Worm (Caenorhabditis elegans) whole organism, L3 larva: Measurements from ENCODE around the gene R148.3.

ENCODE experiments used
- ZK546.5 ChIP-seq: sonication (generic microtip); optimal IDR thresholded peaks from 2 replicates; lab custom pipeline; 2017; ENCODE audit warnings: missing biosample characterization, missing genetic modification characterization
- aly-2 ChIP-seq: fragments of 150-350 bp; optimal IDR thresholded peaks from 2 replicates; lab custom pipeline; 2014; ENCODE audit warnings: missing biosample characterization, missing genetic modification characterization
- ceh-16 ChIP-seq: sonication (generic microtip); optimal IDR thresholded peaks from 2 replicates; lab custom pipeline; 2017; ENCODE audit warnings: missing biosample characterization, missing genetic modification characterization
- ceh-28 ChIP-seq: fragments of 150-350 bp; optimal IDR thresholded peaks from 2 replicates; lab custom pipeline; 2014; ENCODE audit warnings: missing biosample characterization, missing genetic modification reagents, missing genetic modification characterization
- daf-12 ChIP-seq: fragments of 150-350 bp; optimal IDR thresholded peaks from 2 replicates; lab custom pipeline; 2014; ENCODE audit warnings: missing biosample characterization, missing genetic modification reagents, missing genetic modification characterization
- egl-27 ChIP-seq: sonication (generic microtip); optimal IDR thresholded peaks from 4 replicates; lab custom pipeline; 2017; ENCODE audit warnings: missing biosample characterization, missing genetic modification reagents, missing genetic modification characterization
- egl-5 ChIP-seq: fragments of 150-350 bp; optimal IDR thresholded peaks from 2 replicates; lab custom pipeline; 2017; ENCODE audit warnings: missing biosample characterization, missing genetic modification reagents, missing genetic modification characterization, inconsistent platforms
- elt-1 ChIP-seq: fragments of 150-350 bp; optimal IDR thresholded peaks from 2 replicates; lab custom pipeline; 2014; ENCODE audit warnings: missing biosample characterization, missing genetic modification characterization
- elt-2 ChIP-seq: sonication (generic microtip); optimal IDR thresholded peaks from 2 replicates; lab custom pipeline; 2016; ENCODE audit warnings: missing genetic modification reagents, mild to moderate bottlenecking, missing genetic modification characterization, missing compliant biosample characterization
- elt-3 ChIP-seq, 3 experiments: fragments of 150-350 bp in 1 of 3; sonication (generic microtip) in 2 of 3; optimal IDR thresholded peaks; 2 replicates in 2 of 3; 4 replicates in 1 of 3; lab custom pipeline; 2014 to 2017; ENCODE audit warnings: missing biosample characterization in 3 of 3, missing genetic modification characterization in 3 of 3
- eor-1 ChIP-seq, 2 experiments: fragments of 150-350 bp; optimal IDR thresholded peaks; 2 replicates each; lab custom pipeline; 2014 to 2018; ENCODE audit warnings: missing biosample characterization in 2 of 2, missing genetic modification characterization in 2 of 2
- fkh-10 ChIP-seq: sonication (generic microtip); optimal IDR thresholded peaks from 2 replicates; lab custom pipeline; 2017; ENCODE audit warnings: missing biosample characterization, missing genetic modification reagents, missing genetic modification characterization
- fkh-2 ChIP-seq: fragments of 150-350 bp; optimal IDR thresholded peaks from 2 replicates; lab custom pipeline; 2014; ENCODE audit warnings: missing biosample characterization, missing genetic modification reagents, missing genetic modification characterization
- hmg-11 ChIP-seq: sonication (generic microtip); optimal IDR thresholded peaks from 2 replicates; lab custom pipeline; 2016; ENCODE audit warnings: missing genetic modification characterization, missing compliant biosample characterization
- jun-1 ChIP-seq: fragments of 150-350 bp; optimal IDR thresholded peaks from 2 replicates; lab custom pipeline; 2014; ENCODE audit warnings: missing biosample characterization, missing genetic modification reagents, missing genetic modification characterization
- lin-15B ChIP-seq: fragments of 150-350 bp; optimal IDR thresholded peaks from 2 replicates; lab custom pipeline; 2014; ENCODE audit warnings: missing biosample characterization, missing genetic modification characterization
- lsy-12 ChIP-seq: sonication (generic microtip); optimal IDR thresholded peaks from 2 replicates; lab custom pipeline; 2016; ENCODE audit warnings: mild to moderate bottlenecking, missing genetic modification characterization, missing compliant biosample characterization
- mdl-1 ChIP-seq: fragments of 150-350 bp; optimal IDR thresholded peaks from 2 replicates; lab custom pipeline; 2014; ENCODE audit warnings: missing biosample characterization, missing genetic modification characterization
- mml-1 ChIP-seq: fragments of 150-350 bp; sonication (generic microtip); optimal IDR thresholded peaks from 3 replicates; lab custom pipeline; 2014; ENCODE audit warnings: missing biosample characterization, missing genetic modification characterization
- nfya-1 ChIP-seq: sonication (generic microtip); optimal IDR thresholded peaks from 2 replicates; lab custom pipeline; 2017; ENCODE audit warnings: missing genetic modification characterization, mild to moderate bottlenecking, missing compliant biosample characterization, antibody characterized with exemption, moderate library complexity; ENCODE audit not compliant: insufficient read depth
- nhr-11 ChIP-seq: fragments of 150-350 bp; optimal IDR thresholded peaks from 2 replicates; lab custom pipeline; 2014; ENCODE audit warnings: missing biosample characterization, missing genetic modification characterization
- nhr-12 ChIP-seq: fragments of 150-350 bp; optimal IDR thresholded peaks from 2 replicates; lab custom pipeline; 2014; ENCODE audit warnings: missing biosample characterization, missing genetic modification characterization
- nhr-23 ChIP-seq: fragments of 150-350 bp; optimal IDR thresholded peaks from 2 replicates; lab custom pipeline; 2014; ENCODE audit warnings: missing biosample characterization, missing genetic modification reagents, missing genetic modification characterization
- nhr-237 ChIP-seq: fragments of 150-350 bp; optimal IDR thresholded peaks from 2 replicates; lab custom pipeline; 2014; ENCODE audit warnings: missing biosample characterization, missing genetic modification characterization
- nhr-28 ChIP-seq: fragments of 150-350 bp; optimal IDR thresholded peaks from 2 replicates; lab custom pipeline; 2014; ENCODE audit warnings: missing biosample characterization, missing genetic modification characterization
- nhr-43 ChIP-seq: sonication (generic microtip); optimal IDR thresholded peaks from 2 replicates; lab custom pipeline; 2016; ENCODE audit warnings: mild to moderate bottlenecking, missing genetic modification characterization, missing compliant biosample characterization; ENCODE audit not compliant: poor library complexity, severe bottlenecking
- nhr-67 ChIP-seq: fragments of 150-350 bp; optimal IDR thresholded peaks from 2 replicates; lab custom pipeline; 2014; ENCODE audit warnings: missing biosample characterization, missing genetic modification characterization
- pqm-1 ChIP-seq: fragments of 150-350 bp; optimal IDR thresholded peaks from 2 replicates; lab custom pipeline; 2017; ENCODE audit warnings: missing biosample characterization, missing genetic modification characterization, inconsistent platforms
- sea-2 ChIP-seq: fragments of 150-350 bp; sonication (generic microtip); optimal IDR thresholded peaks from 4 replicates; lab custom pipeline; 2014; ENCODE audit warnings: missing biosample characterization, missing genetic modification reagents, missing genetic modification characterization
- skn-1 ChIP-seq: fragments of 150-350 bp; optimal IDR thresholded peaks from 2 replicates; lab custom pipeline; 2014; ENCODE audit warnings: missing biosample characterization, missing genetic modification characterization
- snpc-4 ChIP-seq: fragments of 150-350 bp; optimal IDR thresholded peaks from 2 replicates; lab custom pipeline; 2014; ENCODE audit warnings: missing biosample characterization, missing genetic modification characterization
- tbx-2 ChIP-seq: sonication (generic microtip); optimal IDR thresholded peaks from 2 replicates; lab custom pipeline; 2016; ENCODE audit warnings: mild to moderate bottlenecking, missing genetic modification characterization, missing compliant biosample characterization
- unc-39 ChIP-seq: sonication (generic microtip); optimal IDR thresholded peaks from 4 replicates; lab custom pipeline; 2017; ENCODE audit warnings: missing biosample characterization, missing genetic modification characterization
- unc-62 ChIP-seq: fragments of 150-350 bp; sonication (generic microtip); optimal IDR thresholded peaks from 4 replicates; lab custom pipeline; 2014; ENCODE audit warnings: missing biosample characterization, missing genetic modification reagents, missing genetic modification characterization
- zag-1 ChIP-seq: fragments of 150-350 bp; optimal IDR thresholded peaks from 2 replicates; lab custom pipeline; 2014; ENCODE audit warnings: missing biosample characterization, missing genetic modification characterization
- ztf-11 ChIP-seq: fragments of 150-350 bp; optimal IDR thresholded peaks from 2 replicates; lab custom pipeline; 2014; ENCODE audit warnings: missing biosample characterization, missing genetic modification characterization
- ztf-4 ChIP-seq: fragments of 150-350 bp; optimal IDR thresholded peaks from 2 replicates; lab custom pipeline; 2014; ENCODE audit warnings: missing biosample characterization, missing genetic modification characterization

R148.3 gene

ce11 chrIII:3191729-3192128, 16.6 kb downstream of the R148.3 start:
- no peak for TF ChIP-seq sea-2 (GFP tag; lab: Kevin White, UChicago)
- TF ChIP-seq fkh-10 (GFP tag; lab: Kevin White, UChicago): no peak
- no peak for TF ChIP-seq mml-1 (tag; lab: Kevin White, UChicago)
- TF ChIP-seq nfya-1: no peak
- no peak for TF ChIP-seq egl-27
- TF ChIP-seq nhr-67 (tag; lab: Kevin White, UChicago): no peak
- TF ChIP-seq ztf-4 (tag; lab: Kevin White, UChicago): no peak
- TF ChIP-seq nhr-237 (tag; lab: Kevin White, UChicago): no peak
- TF ChIP-seq elt-1 (tag; lab: Kevin White, UChicago): no peak
- no peak for TF ChIP-seq ceh-16 (tag; lab: Kevin White, UChicago)
- no peak for TF ChIP-seq zag-1
- no peak for TF ChIP-seq snpc-4 (tag; lab: Kevin White, UChicago)
- no peak for TF ChIP-seq mdl-1 (tag; lab: Kevin White, UChicago)
- no peak for TF ChIP-seq nhr-28 (tag; lab: Kevin White, UChicago)
- TF ChIP-seq ceh-28 (tag; lab: Kevin White, UChicago): no peak
- no peak for TF ChIP-seq hmg-11 (tag; lab: Kevin White, UChicago)
- TF ChIP-seq nhr-23 (tag; lab: Kevin White, UChicago): no peak
- no peak for TF ChIP-seq unc-39 (tag; lab: Kevin White, UChicago)
- no peak for TF ChIP-seq ztf-11 (tag; lab: Kevin White, UChicago)
- no peak for TF ChIP-seq jun-1 (tag; lab: Kevin White, UChicago)

- no peak for TF ChIP-seq nhr-12 (tag; lab: Kevin White, UChicago)
- no peak for TF ChIP-seq elt-2 (tag; lab: Kevin White, UChicago)
- TF ChIP-seq hmg-11 (tag; lab: Kevin White, UChicago): no peak
- no peak for TF ChIP-seq nhr-67 (tag; lab: Kevin White, UChicago)
- no peak for TF ChIP-seq lsy-12 (tag; lab: Kevin White, UChicago)
- TF ChIP-seq ztf-11 (tag; lab: Kevin White, UChicago): no peak
- no peak for TF ChIP-seq eor-1 (tag; optimal IDR thresholded peaks at IDR 0.05; lab: Kevin White, UChicago)
- no peak for TF ChIP-seq nhr-28 (tag; lab: Kevin White, UChicago)
- TF ChIP-seq nhr-43 (tag; lab: Kevin White, UChicago): no peak
- no peak for TF ChIP-seq nhr-11 (tag; lab: Kevin White, UChicago)
- TF ChIP-seq ceh-28 (tag; lab: Kevin White, UChicago): no peak
- TF ChIP-seq mdl-1 (tag; lab: Kevin White, UChicago): no peak
- no peak for TF ChIP-seq mml-1 (tag; lab: Kevin White, UChicago)
- TF ChIP-seq elt-3 (tag; optimal IDR thresholded peaks at IDR 0.05; lab: Kevin White, UChicago): no peak
- no peak for TF ChIP-seq unc-62 (GFP tag; lab: Kevin White, UChicago)
- TF ChIP-seq fkh-2 (tag; lab: Kevin White, UChicago): no peak
- TF ChIP-seq lin-15B (tag; lab: Kevin White, UChicago): no peak
- TF ChIP-seq skn-1 (tag; lab: Kevin White, UChicago): no peak
Measured at ce11 chrIII:3197904-3198303, 22.8 kb downstream of the R148.3 start.

ce11 chrIII:3198307-3198706, 23.2 kb downstream of the R148.3 start, which contains the start of gene R148.7:
TSS of gene R148.7 (minus strand) at chrIII:3198407.
- TF ChIP-seq daf-12 (tag; lab: Kevin White, UChicago) (no peak), zag-1 (no peak), ceh-16 (tag; lab: Kevin White, UChicago) (no peak), egl-5 (no peak), pqm-1 (no peak), fkh-2 (tag; lab: Kevin White, UChicago) (no peak), tbx-2 (tag; lab: Kevin White, UChicago) (no peak), aly-2 (no peak), ZK546.5 (no peak), elt-2 (tag; lab: Kevin White, UChicago) (no peak), egl-27 (no peak)
- TF ChIP-seq, all 47 proteins: peak for 0

DNA sequence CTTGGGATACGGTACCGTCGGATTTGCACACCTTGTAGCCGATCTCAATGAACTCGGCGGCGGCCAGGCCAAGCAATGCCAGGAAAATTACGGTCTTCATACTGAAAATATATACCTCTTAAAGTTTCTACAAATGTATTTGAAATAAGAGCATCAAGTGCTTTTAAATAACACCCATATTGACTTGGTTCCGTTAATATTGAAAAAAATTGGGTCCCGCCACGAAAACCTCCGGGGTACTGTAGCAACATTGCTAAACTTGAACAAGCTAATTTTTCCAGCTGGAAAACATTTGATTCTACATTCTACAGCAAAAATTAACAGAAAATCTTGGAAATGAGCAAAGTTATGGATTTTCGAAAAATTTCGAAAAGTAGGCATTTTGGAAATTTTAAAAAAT, 24.3 kb downstream of the R148.3 start, which contains the start of gene heh-1:
TSS of gene heh-1 (minus strand) at position 101 of the 400 bp plus-strand sequence.
- TF ChIP-seq ztf-4 (tag; lab: Kevin White, UChicago): no peak
